Worm (Caenorhabditis elegans): ENCODE measurements around the gene mdmh-35.

The mdmh-35 gene

ce11 chrII:7810869-7811543, 44.5 kb downstream of the mdmh-35 start, which contains the start of gene cki-1 (continued):
- peak; percentile 52 for TF ChIP-seq sdc-2 (tag; optimal IDR thresholded peaks at IDR 0.05)
- no peak for TF ChIP-seq hlh-15 (tag; optimal IDR thresholded peaks at IDR 0.05)
- TF ChIP-seq pax-1 (tag; optimal IDR thresholded peaks at IDR 0.05), result no peak
- peak; percentile 16 for TF ChIP-seq elt-2 (tag; optimal IDR thresholded peaks at IDR 0.05)
- TF ChIP-seq ceh-18 (tag; optimal IDR thresholded peaks at IDR 0.05), result no peak
- peak; percentile 74 for TF ChIP-seq hlh-30 (tag; optimal IDR thresholded peaks at IDR 0.05; ENCODE audit: insufficient read depth)

- TF ChIP-seq unc-55 (GFP tag; optimal IDR thresholded peaks at IDR 0.05), result peak; percentile 69
- peak; percentile 3 for TF ChIP-seq odd-2 (tag; optimal IDR thresholded peaks at IDR 0.05)
- TF ChIP-seq pha-4 (tag; optimal IDR thresholded peaks at IDR 0.05), result no peak
These were observed 45.2 kb downstream of the mdmh-35 start for ce11 chrII:7810162-7810868.

ce11 chrII:7809358-7809914, 46.1 kb downstream of the mdmh-35 start:
- TF ChIP-seq tbx-2 (tag; optimal IDR thresholded peaks at IDR 0.05), result peak; percentile 36
- TF ChIP-seq npax-4 (tag; optimal IDR thresholded peaks at IDR 0.05), result no peak
- TF ChIP-seq unc-42 (tag; optimal IDR thresholded peaks at IDR 0.05), result peak; percentile 86
- no peak for TF ChIP-seq C38D4.7 (GFP tag; optimal IDR thresholded peaks at IDR 0.05)
- TF ChIP-seq zip-5 (tag; optimal IDR thresholded peaks at IDR 0.05), result no peak
- no peak for TF ChIP-seq ceh-9 (tag; optimal IDR thresholded peaks at IDR 0.05)

- TF ChIP-seq ceh-18 (tag; optimal IDR thresholded peaks at IDR 0.05) (peak; percentile 10), elt-2 (tag; optimal IDR thresholded peaks at IDR 0.05) (peak; percentile 55), ceh-2 (tag; optimal IDR thresholded peaks at IDR 0.05) (no peak), ceh-48 (tag; optimal IDR thresholded peaks at IDR 0.05) (no peak), nfya-1 (tag; optimal IDR thresholded peaks at IDR 0.05) (peak; percentile 26), lim-6 (tag; optimal IDR thresholded peaks at IDR 0.05) (no peak), sox-2 (GFP tag; IDR thresholded peaks at IDR 0.05) (no peak)
These were observed 46.6 kb downstream of the mdmh-35 start for ce11 chrII:7808950-7809349.

- TF ChIP-seq Y22D7AL.16 (tag; optimal IDR thresholded peaks at IDR 0.05) (no peak), fax-1 (tag; optimal IDR thresholded peaks at IDR 0.05) (no peak), madf-2 (tag; optimal IDR thresholded peaks at IDR 0.05) (no peak), sdc-2 (tag; optimal IDR thresholded peaks at IDR 0.05) (no peak), dve-1 (tag; optimal IDR thresholded peaks at IDR 0.05) (no peak), zip-5 (tag; optimal IDR thresholded peaks at IDR 0.05) (no peak)
These were observed 47.4 kb downstream of the mdmh-35 start for ce11 chrII:7808153-7808552.

- TF ChIP-seq che-1 (tag; optimal IDR thresholded peaks at IDR 0.05) (no peak), ceh-31 (tag; optimal IDR thresholded peaks at IDR 0.05) (no peak), fax-1 (tag; optimal IDR thresholded peaks at IDR 0.05) (no peak), ceh-9 (tag; optimal IDR thresholded peaks at IDR 0.05) (no peak), ref-2 (tag; optimal IDR thresholded peaks at IDR 0.05) (peak; percentile 35), zip-5 (tag; optimal IDR thresholded peaks at IDR 0.05) (no peak)
These were observed 48.6 kb downstream of the mdmh-35 start for ce11 chrII:7806872-7807271.

- TF ChIP-seq dmd-4 (tag; optimal IDR thresholded peaks at IDR 0.05; ENCODE audit: borderline replicate concordance), result no peak
- TF ChIP-seq ceh-31 (tag; optimal IDR thresholded peaks at IDR 0.05), result no peak
- TF ChIP-seq pha-4 (tag; optimal IDR thresholded peaks at IDR 0.05), result no peak
- TF ChIP-seq unc-86 (tag; optimal IDR thresholded peaks at IDR 0.05), result no peak
These were observed 49.5 kb downstream of the mdmh-35 start for ce11 chrII:7806054-7806453.

Data from whole organism, late embryonic.